Worm (Caenorhabditis elegans): ENCODE data around the gene cpx-2.
"Not testable (repeated sequence)": the region's sequence is repeated elsewhere in the genome, so short reads cannot be mapped to it uniquely, and the experiment has no call there.

cpx-2 gene

DNA sequence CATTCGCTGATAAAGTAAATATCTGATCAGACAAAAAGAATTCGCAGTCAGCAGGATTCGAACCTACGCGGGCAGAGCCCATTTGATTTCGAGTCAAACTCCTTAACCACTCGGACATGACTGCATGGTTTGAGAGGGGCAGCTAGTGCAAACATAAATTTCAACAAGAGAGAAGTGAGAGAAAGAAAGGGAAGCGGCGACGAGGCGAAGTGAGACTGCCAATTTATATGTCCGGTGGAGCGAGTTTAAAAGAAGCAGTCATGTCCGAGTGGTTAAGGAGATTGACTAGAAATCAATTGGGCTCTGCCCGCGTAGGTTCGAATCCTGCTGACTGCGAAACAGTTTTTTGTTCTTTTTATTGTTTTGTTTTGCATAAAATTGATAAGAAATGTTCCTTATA is 24.7 kb downstream of the cpx-2 start (continued):
- TF ChIP-seq gei-8 (GFP tag; optimal IDR thresholded peaks at IDR 0.05) (peak; percentile 95), mxl-2 (GFP tag; conservative IDR thresholded peaks at IDR 0.05) (peak; percentile 77), arid-1 (GFP tag; conservative IDR thresholded peaks at IDR 0.05) (peak; percentile 95), nhr-6 (tag; optimal IDR thresholded peaks at IDR 0.05) (peak; percentile 70), tra-1 (GFP tag; IDR thresholded peaks at IDR 0.05) (peak; percentile 88), pqm-1 (tag; optimal IDR thresholded peaks at IDR 0.05) (peak; percentile 16), pha-4 (GFP tag; IDR thresholded peaks at IDR 0.05) (peak; percentile 96; the same call in 1 of the 2 replicates), pha-4 (tag; optimal IDR thresholded peaks at IDR 0.05) (peak; percentile 11), nhr-102 (tag; optimal IDR thresholded peaks at IDR 0.05) (peak; percentile 89), daf-16 (GFP tag; optimal IDR thresholded peaks at IDR 0.05) (peak; percentile 57 to 94), daf-16 (tag; optimal IDR thresholded peaks at IDR 0.05) (peak; percentile 85), Y48G9A.11 (GFP tag; IDR thresholded peaks at IDR 0.05) (peak; percentile 74; the same call in 1 of the 2 replicates), ceh-32 (tag; optimal IDR thresholded peaks at IDR 0.05; ENCODE audit: poor library complexity) (peak; percentile 35), zfp-2 (tag; optimal IDR thresholded peaks at IDR 0.05) (peak; percentile 67), F10B5.3 (tag; optimal IDR thresholded peaks at IDR 0.05) (peak; percentile 57), ceh-44 (GFP tag; IDR thresholded peaks at IDR 0.05) (peak; percentile 96), hlh-11 (tag; optimal IDR thresholded peaks at IDR 0.05) (peak; percentile 75), F26F4.8 (GFP tag; conservative IDR thresholded peaks at IDR 0.05) (peak; percentile 66; the same call in 1 of the 2 replicates), lir-3 (tag; optimal IDR thresholded peaks at IDR 0.05) (peak; percentile 73), jun-1 (tag; optimal IDR thresholded peaks at IDR 0.05) (peak; percentile 85), F49E8.2 (tag; optimal IDR thresholded peaks at IDR 0.05; ENCODE audit: borderline replicate concordance) (peak; percentile 49), lin-13 (GFP tag; optimal IDR thresholded peaks at IDR 0.05) (peak; percentile 75), mes-2 (tag; optimal IDR thresholded peaks at IDR 0.05; ENCODE audit: poor library complexity, severe bottlenecking) (peak; percentile 82), madf-9 (GFP tag; conservative IDR thresholded peaks at IDR 0.05) (peak; percentile 95), rbr-2 (tag; optimal IDR thresholded peaks at IDR 0.05) (peak; percentile 89), mxl-3 (GFP tag; optimal IDR thresholded peaks at IDR 0.05) (peak; percentile 63), spr-3 (GFP tag; optimal IDR thresholded peaks at IDR 0.05) (peak; percentile 70), daf-19 (GFP tag; conservative IDR thresholded peaks at IDR 0.05) (peak; percentile 95), dmd-6 (GFP tag; IDR thresholded peaks at IDR 0.05) (peak; percentile 87), nhr-11 (tag; optimal IDR thresholded peaks at IDR 0.05) (peak; percentile 79), madf-5 (GFP tag; IDR thresholded peaks at IDR 0.05) (peak; percentile 74 to 92; a peak in 3 of 4 replicates), egl-43 (GFP tag; IDR thresholded peaks at IDR 0.05) (peak; percentile 99), F37D6.2 (tag; optimal IDR thresholded peaks at IDR 0.05) (peak; percentile 85), lim-7 (GFP tag; IDR thresholded peaks at IDR 0.05) (peak; percentile 95), nhr-77 (tag; optimal IDR thresholded peaks at IDR 0.05) (peak; percentile 66), ces-1 (GFP tag; optimal IDR thresholded peaks at IDR 0.05) (peak; percentile 35), unc-62 (GFP tag; optimal IDR thresholded peaks at IDR 0.05 in 1 of 2) (peak in 1 of 2 experiments; percentile 97), lin-1 (GFP tag; IDR thresholded peaks at IDR 0.05) (peak; percentile 94), saeg-2 (GFP tag; IDR thresholded peaks at IDR 0.05) (peak; percentile 87), dmd-8 (GFP tag; IDR thresholded peaks at IDR 0.05) (peak; percentile 95), Y5F2A.4 (GFP tag; optimal IDR thresholded peaks at IDR 0.05) (peak; percentile 81), fkh-10 (GFP tag; optimal IDR thresholded peaks at IDR 0.05) (peak; percentile 81), T20F7.1 (GFP tag; optimal IDR thresholded peaks at IDR 0.05) (peak; percentile 77), sdz-12 (GFP tag; optimal IDR thresholded peaks at IDR 0.05) (peak; percentile 95), nhr-25 (tag; optimal IDR thresholded peaks at IDR 0.05; ENCODE audit: borderline replicate concordance, insufficient read depth) (peak; percentile 45), lsy-2 (tag; optimal IDR thresholded peaks at IDR 0.05) (peak in 1 of 2 experiments; percentile 45), nhr-28 (tag; optimal IDR thresholded peaks at IDR 0.05) (peak; percentile 85), D1046.2 (GFP tag; IDR thresholded peaks at IDR 0.05) (peak; percentile 78), nhr-41 (GFP tag; IDR thresholded peaks at IDR 0.05) (peak; percentile 85)
- not testable (repeated sequence) for TF ChIP-seq unc-62 (tag; optimal IDR thresholded peaks at IDR 0.05)

Data from whole organism, L4 larva.